Worm (Caenorhabditis elegans) whole organism, L4 larva: Measurements from ENCODE around the gene sru-3.
A peak's percentile ranks its signal among the peaks of the same experiment; 100 is the strongest.

Source experiments
- F26F4.8 ChIP-seq: fragments of 200-800 bp; sonication (Bioruptor generic); conservative IDR thresholded peaks from 2 replicates; pipeline ENCODE4 v1.3.6; 2022; ENCODE audit warnings: missing genetic modification characterization, missing compliant biosample characterization
- F37D6.2 ChIP-seq: sonication (generic microtip); optimal IDR thresholded peaks from 2 replicates; lab custom pipeline; 2016; ENCODE audit warnings: mild to moderate bottlenecking, missing genetic modification characterization, missing compliant biosample characterization
- F49E8.2 ChIP-seq: sonication (generic microtip); optimal IDR thresholded peaks from 2 replicates; lab custom pipeline; 2016; ENCODE audit warnings: missing compliant biosample characterization, mild to moderate bottlenecking, missing genetic modification characterization, borderline replicate concordance
- Y48G9A.11 ChIP-seq: fragments of 200-800 bp; sonication (Bioruptor generic); IDR thresholded peaks from 2 replicates; pipeline ENCODE4 v1.3.6; 2022; ENCODE audit warnings: missing genetic modification reagents, missing genetic modification characterization, missing compliant biosample characterization
- Y5F2A.4 ChIP-seq: fragments of 200-800 bp; sonication (Bioruptor generic); optimal IDR thresholded peaks from 2 replicates; lab custom pipeline; 2018; ENCODE audit warnings: mild to moderate bottlenecking, missing genetic modification characterization, missing compliant biosample characterization
- ZK337.2 ChIP-seq: fragments of 200-800 bp; sonication (Bioruptor generic); IDR thresholded peaks from 2 replicates; pipeline ENCODE4 v1.3.6; 2022; ENCODE audit warnings: missing genetic modification reagents, missing genetic modification characterization, missing compliant biosample characterization
- aha-1 ChIP-seq: fragments of 150-350 bp; peaks from one replicate; lab custom pipeline; 2014; ENCODE audit warnings: missing biosample characterization, missing genetic modification characterization
- arid-1 ChIP-seq: fragments of 200-800 bp; sonication (Bioruptor generic); conservative IDR thresholded peaks from 2 replicates; pipeline ENCODE4 v1.3.6; 2022; ENCODE audit warnings: missing genetic modification reagents, missing genetic modification characterization, missing compliant biosample characterization
- ceh-20 ChIP-seq: fragments of 200-800 bp; sonication (Bioruptor generic); IDR thresholded peaks from 2 replicates; pipeline ENCODE4 v1.3.6; 2022; ENCODE audit warnings: missing genetic modification reagents, missing genetic modification characterization, missing compliant biosample characterization
- ceh-32 ChIP-seq: sonication (generic microtip); optimal IDR thresholded peaks from 2 replicates; lab custom pipeline; 2016; ENCODE audit warnings: mild to moderate bottlenecking, missing genetic modification characterization, missing compliant biosample characterization; ENCODE audit not compliant: poor library complexity
- ceh-44 ChIP-seq: fragments of 200-800 bp; sonication (Bioruptor generic); IDR thresholded peaks from 2 replicates; pipeline ENCODE4 v1.3.6; 2022; ENCODE audit warnings: missing genetic modification reagents, missing genetic modification characterization, missing compliant biosample characterization
- ceh-62 ChIP-seq: sonication (generic microtip); optimal IDR thresholded peaks from 2 replicates; lab custom pipeline; 2017; ENCODE audit warnings: missing biosample characterization, missing genetic modification characterization
- ceh-82 ChIP-seq: sonication (generic microtip); optimal IDR thresholded peaks from 2 replicates; lab custom pipeline; 2017; ENCODE audit warnings: missing biosample characterization, missing genetic modification characterization
- ctbp-1 ChIP-seq: fragments of 200-800 bp; sonication (Bioruptor generic); IDR thresholded peaks from 2 replicates; pipeline ENCODE4 v1.3.6; 2022; ENCODE audit warnings: missing genetic modification reagents, missing genetic modification characterization, missing compliant biosample characterization
- daf-12 ChIP-seq: fragments of 150-350 bp; optimal IDR thresholded peaks from 2 replicates; lab custom pipeline; 2014; ENCODE audit warnings: missing biosample characterization, missing genetic modification reagents, missing genetic modification characterization
- daf-16 ChIP-seq, 3 experiments: sonication (generic microtip); optimal IDR thresholded peaks; 2 replicates each; lab custom pipeline; 2016 to 2017; ENCODE audit warnings: missing genetic modification characterization in 3 of 3, missing genetic modification reagents in 3 of 3, mild to moderate bottlenecking in 2 of 3, missing compliant biosample characterization in 2 of 3, missing biosample characterization in 1 of 3, moderate library complexity in 1 of 3
- dmd-6 ChIP-seq: fragments of 200-800 bp; sonication (Bioruptor generic); IDR thresholded peaks from 2 replicates; pipeline ENCODE4 v1.3.6; 2022; ENCODE audit warnings: missing genetic modification reagents, missing genetic modification characterization, missing compliant biosample characterization
- dmd-9 ChIP-seq: fragments of 200-800 bp; sonication (Bioruptor generic); IDR thresholded peaks from 2 replicates; pipeline ENCODE4 v1.3.6; 2022; ENCODE audit warnings: missing genetic modification reagents, missing genetic modification characterization, missing compliant biosample characterization
- dpl-1 ChIP-seq: fragments of 150-350 bp; optimal IDR thresholded peaks from 2 replicates; lab custom pipeline; 2014; ENCODE audit warnings: missing biosample characterization, missing genetic modification reagents, missing genetic modification characterization
- dve-1 ChIP-seq: sonication (generic microtip); optimal IDR thresholded peaks from 2 replicates; lab custom pipeline; 2017; ENCODE audit warnings: antibody characterized with exemption, mild to moderate bottlenecking, missing genetic modification characterization, missing compliant biosample characterization; ENCODE audit not compliant: insufficient read depth
- fos-1 ChIP-seq: fragments of 150-350 bp; optimal IDR thresholded peaks from 2 replicates; lab custom pipeline; 2014; ENCODE audit warnings: missing biosample characterization, missing genetic modification characterization
- hlh-11 ChIP-seq: fragments of 200-800 bp; sonication (Bioruptor generic); optimal IDR thresholded peaks from 2 replicates; lab custom pipeline; 2018; ENCODE audit warnings: mild to moderate bottlenecking, missing genetic modification characterization, missing compliant biosample characterization
- jun-1 ChIP-seq: fragments of 150-350 bp; optimal IDR thresholded peaks from 2 replicates; lab custom pipeline; 2014; ENCODE audit warnings: missing biosample characterization, missing genetic modification reagents, missing genetic modification characterization
- lin-13 ChIP-seq: fragments of 150-350 bp; optimal IDR thresholded peaks from 2 replicates; lab custom pipeline; 2014; ENCODE audit warnings: missing biosample characterization, missing genetic modification reagents, missing genetic modification characterization
- lin-15B ChIP-seq: fragments of 150-350 bp; sonication (generic microtip); optimal IDR thresholded peaks from 3 replicates; lab custom pipeline; 2014; ENCODE audit warnings: missing biosample characterization, missing genetic modification characterization
- lin-38 ChIP-seq: fragments of 200-800 bp; sonication (Bioruptor generic); IDR thresholded peaks from 2 replicates; pipeline ENCODE4 v1.3.6; 2022; ENCODE audit warnings: missing genetic modification reagents, missing genetic modification characterization, missing compliant biosample characterization
- lsy-2 ChIP-seq, 2 experiments: fragments of 150-350 bp in 1 of 2; sonication (generic microtip) in 1 of 2; optimal IDR thresholded peaks; 2 replicates each; lab custom pipeline; 2014 to 2017; ENCODE audit warnings: missing biosample characterization in 2 of 2, missing genetic modification characterization in 2 of 2
- madf-5 ChIP-seq, 2 experiments: fragments of 200-800 bp; sonication (Bioruptor generic); IDR thresholded peaks; 2 replicates each; pipeline ENCODE4 v1.3.6; 2022; ENCODE audit warnings: missing compliant biosample characterization in 2 of 2, missing genetic modification characterization in 2 of 2
- mdl-1 ChIP-seq, 2 experiments: fragments of 150-350 bp in 1 of 2; sonication (generic microtip) in 1 of 2; optimal IDR thresholded peaks; 2 replicates each; lab custom pipeline; 2014 to 2017; ENCODE audit warnings: missing biosample characterization in 2 of 2, missing genetic modification characterization in 2 of 2
- mdt-29 ChIP-seq: fragments of 200-800 bp; sonication (Bioruptor generic); IDR thresholded peaks from 2 replicates; pipeline ENCODE4 v1.3.6; 2022; ENCODE audit warnings: missing genetic modification reagents, missing genetic modification characterization, missing compliant biosample characterization
- mxl-3 ChIP-seq: fragments of 200-800 bp; sonication (Bioruptor generic); optimal IDR thresholded peaks from 2 replicates; lab custom pipeline; 2018; ENCODE audit warnings: mild to moderate bottlenecking, missing genetic modification characterization, missing compliant biosample characterization
- nhr-11 ChIP-seq: fragments of 150-350 bp; optimal IDR thresholded peaks from 2 replicates; lab custom pipeline; 2014; ENCODE audit warnings: missing biosample characterization, missing genetic modification characterization
- nhr-25 ChIP-seq: sonication (generic microtip); optimal IDR thresholded peaks from 2 replicates; lab custom pipeline; 2017; ENCODE audit warnings: missing genetic modification characterization, mild to moderate bottlenecking, missing compliant biosample characterization, antibody characterized with exemption, moderate library complexity, borderline replicate concordance; ENCODE audit not compliant: insufficient read depth
- nhr-41 ChIP-seq: fragments of 200-800 bp; sonication (Bioruptor generic); IDR thresholded peaks from 2 replicates; pipeline ENCODE4 v1.3.6; 2022; ENCODE audit warnings: missing genetic modification reagents, missing genetic modification characterization, missing compliant biosample characterization
- nhr-48 ChIP-seq: sonication (generic microtip); optimal IDR thresholded peaks from 2 replicates; lab custom pipeline; 2016; ENCODE audit warnings: mild to moderate bottlenecking, missing genetic modification characterization, missing compliant biosample characterization
- nhr-6 ChIP-seq: fragments of 150-350 bp; optimal IDR thresholded peaks from 2 replicates; lab custom pipeline; 2014; ENCODE audit warnings: missing biosample characterization, missing genetic modification characterization
- nhr-76 ChIP-seq: fragments of 150-350 bp; optimal IDR thresholded peaks from 2 replicates; lab custom pipeline; 2014; ENCODE audit warnings: missing biosample characterization, missing genetic modification characterization
- nhr-77 ChIP-seq: fragments of 150-350 bp; optimal IDR thresholded peaks from 2 replicates; lab custom pipeline; 2014; ENCODE audit warnings: missing biosample characterization, missing genetic modification characterization
- pha-4 ChIP-seq, 2 experiments: fragments of 150-350 bp in 1 of 2; fragments of 200-800 bp in 1 of 2; sonication (Bioruptor generic) in 1 of 2; IDR thresholded peaks in 1 of 2; optimal IDR thresholded peaks in 1 of 2; 2 replicates each; pipeline versions ENCODE4 v1.3.6 to Lab custom; 2014 to 2022; ENCODE audit warnings: missing genetic modification characterization in 2 of 2, missing genetic modification reagents in 2 of 2, missing biosample characterization in 1 of 2, missing compliant biosample characterization in 1 of 2
- pqm-1 ChIP-seq: sonication (generic microtip); optimal IDR thresholded peaks from 2 replicates; lab custom pipeline; 2017; ENCODE audit warnings: missing biosample characterization, missing genetic modification characterization
- saeg-2 ChIP-seq: fragments of 200-800 bp; sonication (Bioruptor generic); IDR thresholded peaks from 2 replicates; pipeline ENCODE4 v1.3.6; 2022; ENCODE audit warnings: missing genetic modification reagents, missing genetic modification characterization, missing compliant biosample characterization
- sdz-12 ChIP-seq: fragments of 200-800 bp; sonication (Bioruptor generic); optimal IDR thresholded peaks from 2 replicates; lab custom pipeline; 2018; ENCODE audit warnings: mild to moderate bottlenecking, missing genetic modification characterization, missing compliant biosample characterization
- skn-1 ChIP-seq: fragments of 150-350 bp; optimal IDR thresholded peaks from 2 replicates; lab custom pipeline; 2014; ENCODE audit warnings: missing biosample characterization, missing genetic modification characterization
- snpc-1.2 ChIP-seq: fragments of 200-800 bp; sonication (Bioruptor generic); IDR thresholded peaks from 2 replicates; pipeline ENCODE4 v1.3.6; 2022; ENCODE audit warnings: missing genetic modification reagents, missing genetic modification characterization, missing compliant biosample characterization
- snpc-4 ChIP-seq: fragments of 150-350 bp; optimal IDR thresholded peaks from 2 replicates; lab custom pipeline; 2014; ENCODE audit warnings: missing biosample characterization, missing genetic modification characterization
- spr-1 ChIP-seq: sonication (generic microtip); optimal IDR thresholded peaks from 2 replicates; lab custom pipeline; 2016; ENCODE audit warnings: mild to moderate bottlenecking, missing genetic modification characterization, missing compliant biosample characterization
- zip-11 ChIP-seq: fragments of 200-800 bp; sonication (Bioruptor generic); IDR thresholded peaks from 2 replicates; pipeline ENCODE4 v1.3.6; 2022; ENCODE audit warnings: missing genetic modification characterization, missing compliant biosample characterization
- ztf-11 ChIP-seq: fragments of 150-350 bp; optimal IDR thresholded peaks from 2 replicates; lab custom pipeline; 2014; ENCODE audit warnings: missing biosample characterization, missing genetic modification characterization
- ztf-7 ChIP-seq: fragments of 150-350 bp; optimal IDR thresholded peaks from 2 replicates; lab custom pipeline; 2014; ENCODE audit warnings: missing biosample characterization, missing genetic modification characterization

sru-3 gene

ce11 chrIV:9513360-9513777 lies 17.0 kb downstream of the sru-3 start (continued):
- TF ChIP-seq dpl-1 (GFP tag; lab: Kevin White, UChicago) (peak; percentile 22), zip-11 (GFP tag; lab: Robert Waterston, UW) (no peak), lsy-2 (tag; optimal IDR thresholded peaks at IDR 0.05; lab: Kevin White, UChicago) (peak in 1 of 2 experiments; percentile 51), aha-1 (tag; lab: Kevin White, UChicago) (peak; percentile 94), sdz-12 (GFP tag; lab: Kevin White, UChicago) (no peak), saeg-2 (GFP tag; lab: Robert Waterston, UW) (no peak), daf-16 (GFP tag; optimal IDR thresholded peaks at IDR 0.05; lab: Kevin White, UChicago) (no peak), daf-16 (tag; optimal IDR thresholded peaks at IDR 0.05; lab: Kevin White, UChicago) (peak; percentile 78), nhr-77 (peak; percentile 78), pqm-1 (tag; lab: Kevin White, UChicago) (peak; percentile 38), ztf-11 (tag; lab: Kevin White, UChicago) (no peak), nhr-25 (tag; lab: Kevin White, UChicago) (no peak), lin-38 (GFP tag; lab: Robert Waterston, UW) (peak; percentile 26; the same call in 1 of the 2 replicates), lin-13 (peak; percentile 19), mxl-3 (peak; percentile 74), ztf-7 (tag; lab: Kevin White, UChicago) (no peak), F37D6.2 (no peak), nhr-76 (no peak), madf-5 (GFP tag; IDR thresholded peaks at IDR 0.05; lab: Robert Waterston, UW) (no peak), nhr-41 (GFP tag; lab: Robert Waterston, UW) (no peak), ceh-32 (tag; lab: Kevin White, UChicago) (no peak), fos-1 (tag; lab: Kevin White, UChicago) (no peak), F49E8.2 (no peak), lin-15B (tag; lab: Kevin White, UChicago) (no peak), ZK337.2 (GFP tag; lab: Robert Waterston, UW) (no peak), snpc-4 (tag; lab: Kevin White, UChicago) (peak; percentile 67), hlh-11 (tag; lab: Kevin White, UChicago) (peak; percentile 92), nhr-6 (tag; lab: Kevin White, UChicago) (no peak), daf-12 (tag; lab: Kevin White, UChicago) (no peak), nhr-48 (peak; percentile 83), Y5F2A.4 (GFP tag; lab: Kevin White, UChicago) (no peak), mdt-29 (no peak), skn-1 (tag; lab: Kevin White, UChicago) (no peak), snpc-1.2 (GFP tag; lab: Robert Waterston, UW) (no peak), dmd-6 (GFP tag; lab: Robert Waterston, UW) (peak; percentile 60), dmd-9 (GFP tag; lab: Robert Waterston, UW) (no peak), arid-1 (no peak), spr-1 (no peak), ceh-82 (no peak), pha-4 (GFP tag; IDR thresholded peaks at IDR 0.05; lab: Robert Waterston, UW) (0 out of 2 replicates have a peak, but pooled peaks have one; percentile 35), pha-4 (tag; optimal IDR thresholded peaks at IDR 0.05; lab: Kevin White, UChicago) (no peak), ceh-62 (tag; lab: Kevin White, UChicago) (no peak), F26F4.8 (GFP tag; lab: Robert Waterston, UW) (no peak), nhr-11 (tag; lab: Kevin White, UChicago) (no peak), mdl-1 (tag; optimal IDR thresholded peaks at IDR 0.05; lab: Kevin White, UChicago) (peak in 1 of 2 experiments; percentile 72), ceh-20 (GFP tag; lab: Robert Waterston, UW) (no peak), ctbp-1 (no peak), ceh-44 (GFP tag; lab: Robert Waterston, UW) (no peak), dve-1 (tag; lab: Kevin White, UChicago) (peak; percentile 70), Y48G9A.11 (GFP tag; lab: Robert Waterston, UW) (0 out of 2 replicates have a peak, but pooled peaks have one; percentile 53), jun-1 (peak; percentile 9)
- TF ChIP-seq, all 104 proteins: peak for 25
